Fruit fly (Drosophila melanogaster): Measurements from ENCODE around the gene CG43895.

DNA sequence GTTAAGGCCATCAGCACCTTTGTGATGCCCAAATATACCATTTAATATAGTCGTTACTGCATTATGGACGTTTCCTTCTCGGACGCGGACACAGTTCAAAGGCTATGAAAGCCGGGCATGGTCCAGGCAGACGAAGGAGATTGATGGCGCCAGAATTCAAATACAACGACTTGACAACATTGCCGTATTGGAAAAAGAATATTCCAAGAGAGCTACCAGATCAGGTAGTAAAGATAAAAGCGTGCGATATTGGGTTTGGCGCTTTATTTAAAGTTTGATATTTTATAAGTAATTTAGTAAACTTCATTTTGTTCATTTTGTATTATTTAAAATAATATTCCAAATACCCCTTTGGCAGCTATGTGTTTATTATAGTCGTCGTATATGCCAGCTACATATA, 39.6 kb downstream of the CG43895 start:
- TF ChIP-seq CG8478 (optimal IDR thresholded peaks at IDR 0.05) (no peak), usp (GFP tag; optimal IDR thresholded peaks at IDR 0.05) (no peak), pan (optimal IDR thresholded peaks at IDR 0.05) (no peak), psq (optimal IDR thresholded peaks at IDR 0.05) (no peak)

Measured in whole organism.